Worm (Caenorhabditis elegans): ENCODE results near the gene unc-85.

Gene unc-85

DNA sequence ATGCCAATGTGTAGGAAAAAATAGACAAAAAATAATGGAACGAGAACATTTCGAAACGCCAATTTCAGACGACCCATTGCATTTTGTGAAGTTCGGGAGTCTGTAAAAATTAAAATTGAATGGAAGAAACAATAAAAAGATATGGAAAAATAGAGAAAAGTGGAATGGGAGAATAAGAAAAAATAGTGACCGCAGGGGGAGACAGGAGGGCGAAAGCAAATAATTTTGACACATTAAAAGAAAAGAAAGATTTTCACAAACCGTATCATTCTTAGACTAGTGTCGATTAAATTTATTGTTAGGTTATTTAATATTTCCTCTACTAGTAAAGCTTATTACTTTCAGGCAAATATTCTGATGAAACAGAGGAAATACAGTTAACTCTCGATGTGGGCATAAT, 32.0 kb downstream of the unc-85 start, which contains the start of gene F41C3.11:
Gene F41C3.11, minus strand, starts transcription at position 101 of the 400 bp plus-strand sequence.
- TF ChIP-seq ztf-26 (tag; optimal IDR thresholded peaks at IDR 0.05) = no peak
- no peak for TF ChIP-seq mxl-1 (tag; optimal IDR thresholded peaks at IDR 0.05)
- no peak for TF ChIP-seq unc-130 (GFP tag; optimal IDR thresholded peaks at IDR 0.05)
- TF ChIP-seq tbx-9 (tag; optimal IDR thresholded peaks at IDR 0.05; ENCODE audit: borderline replicate concordance) = no peak
- TF ChIP-seq mes-4 (tag; optimal IDR thresholded peaks at IDR 0.05) = no peak

DNA sequence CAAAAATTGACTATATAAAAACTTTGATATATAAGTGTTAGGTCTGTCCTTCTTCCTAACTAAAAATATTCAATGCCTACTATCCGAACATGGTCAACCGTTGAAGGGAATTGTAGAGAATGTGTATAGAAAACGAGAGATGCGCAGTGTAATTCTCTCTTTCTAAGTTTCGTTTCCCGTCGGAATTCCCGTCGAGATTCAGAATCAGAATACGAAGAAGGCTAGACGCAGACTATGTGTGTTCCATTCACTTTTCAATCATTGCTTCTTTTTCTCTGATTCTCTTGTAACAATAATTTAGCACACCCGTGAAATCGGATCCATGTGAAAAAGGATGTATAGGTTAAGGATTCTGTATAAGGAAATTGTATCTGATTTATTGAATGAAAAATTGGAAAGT, 32.6 kb downstream of the unc-85 start:
- TF ChIP-seq tbp1 (GFP tag; optimal IDR thresholded peaks at IDR 0.05) (no peak), madf-6 (GFP tag; IDR thresholded peaks at IDR 0.05) (no peak), attf-3 (GFP tag; conservative IDR thresholded peaks at IDR 0.05) (no peak), lin-35 (GFP tag; optimal IDR thresholded peaks at IDR 0.05) (no peak), pha-4 (tag; optimal IDR thresholded peaks at IDR 0.05) (no peak), pbrm-1 (GFP tag; IDR thresholded peaks at IDR 0.05) (no peak), lin-26 (GFP tag; IDR thresholded peaks at IDR 0.05) (no peak), snpc-1.3 (tag; optimal IDR thresholded peaks at IDR 0.05; ENCODE audit: insufficient read depth) (no peak), ekl-4 (GFP tag; IDR thresholded peaks at IDR 0.05) (no peak), akir-1 (GFP tag; optimal IDR thresholded peaks at IDR 0.05) (no peak), bed-2 (GFP tag; IDR thresholded peaks at IDR 0.05) (no peak)

DNA sequence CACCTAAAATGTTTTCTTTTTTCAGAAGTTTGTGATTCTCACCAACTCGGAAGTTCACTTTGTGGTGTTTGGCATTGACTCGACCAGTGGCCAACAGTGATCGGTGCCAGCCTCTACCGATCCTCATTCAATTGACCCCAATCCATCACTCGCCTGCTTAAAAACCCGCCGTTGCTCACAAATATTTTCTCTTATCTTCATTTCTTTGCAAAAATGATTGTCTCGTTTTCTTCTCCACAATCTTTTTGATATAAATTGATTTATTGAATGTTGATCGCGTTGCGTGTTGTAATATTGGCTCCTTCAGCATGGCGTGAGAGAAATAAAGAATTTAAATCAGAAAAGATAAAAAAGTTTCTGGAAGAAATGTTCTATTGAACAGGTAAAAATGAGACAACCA, 34.7 kb downstream of the unc-85 start:
- TF ChIP-seq die-1 (tag; optimal IDR thresholded peaks at IDR 0.05) (no peak), ceh-100 (GFP tag; IDR thresholded peaks at IDR 0.05) (no peak), rpc-1 (optimal IDR thresholded peaks at IDR 0.05) (no peak), rpc-1 (tag; optimal IDR thresholded peaks at IDR 0.05) (no peak), hmg-20 (GFP tag; IDR thresholded peaks at IDR 0.05) (no peak), sptf-2 (GFP tag; optimal IDR thresholded peaks at IDR 0.05) (no peak), ceh-40 (GFP tag; IDR thresholded peaks at IDR 0.05) (no peak), nfya-1 (tag; optimal IDR thresholded peaks at IDR 0.05; ENCODE audit: borderline replicate concordance, insufficient read depth) (no peak), ztf-26 (tag; optimal IDR thresholded peaks at IDR 0.05) (no peak), let-526 (GFP tag; IDR thresholded peaks at IDR 0.05) (no peak), madf-8 (GFP tag; conservative IDR thresholded peaks at IDR 0.05) (no peak), snpc-1.1 (tag; optimal IDR thresholded peaks at IDR 0.05; ENCODE audit: insufficient read depth) (no peak), Y95B8A.8 (GFP tag; IDR thresholded peaks at IDR 0.05) (no peak), tlf-1 (GFP tag; optimal IDR thresholded peaks at IDR 0.05) (no peak), hlh-12 (tag; optimal IDR thresholded peaks at IDR 0.05) (no peak), dox-1 (GFP tag; IDR thresholded peaks at IDR 0.05) (no peak)

DNA sequence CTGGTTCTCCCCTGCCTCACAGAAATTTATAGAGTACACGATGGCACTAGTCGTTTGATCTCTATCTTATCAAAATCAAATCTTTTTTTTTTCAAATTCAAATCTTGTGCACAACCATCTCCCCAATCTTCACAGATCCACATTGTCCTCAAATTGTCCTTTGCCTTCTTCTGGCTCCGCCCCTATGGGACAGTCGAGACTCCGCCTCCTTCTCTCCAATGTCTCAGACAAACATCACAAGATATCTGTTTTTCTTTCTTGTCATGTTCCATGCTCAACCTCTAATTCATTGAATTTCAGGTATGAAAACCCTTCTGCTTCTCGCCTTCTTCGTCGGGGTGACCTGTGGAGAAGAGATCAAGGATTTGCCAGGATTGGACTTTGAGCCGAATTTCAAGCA, 35.5 kb downstream of the unc-85 start, which contains the start of gene ctsa-1.1:
Gene ctsa-1.1, plus strand, starts transcription at position 301 of the 400 bp plus-strand sequence.
- TF ChIP-seq aptf-3 (GFP tag; IDR thresholded peaks at IDR 0.05) = no peak
- TF ChIP-seq lsy-27 (tag; optimal IDR thresholded peaks at IDR 0.05; ENCODE audit: borderline replicate concordance, insufficient read depth) = no peak
- no peak for TF ChIP-seq hlh-26 (GFP tag; conservative IDR thresholded peaks at IDR 0.05)
- 0 out of 2 replicates have a peak, but pooled peaks have one; percentile 33 for TF ChIP-seq hsf-1 (GFP tag; IDR thresholded peaks at IDR 0.05)
